Worm (Caenorhabditis elegans) whole organism, L1 larva: ENCODE data around the gene F42C5.6.
A peak's percentile ranks its signal among the peaks of the same experiment; 100 is the strongest.

Experiments
- F16B12.6 ChIP-seq: fragments of 150-350 bp; optimal IDR thresholded peaks from 2 replicates; lab custom pipeline; 2014; ENCODE audit warnings: missing biosample characterization, missing genetic modification characterization
- Y116A8C.19 ChIP-seq: sonication (generic microtip); optimal IDR thresholded peaks from 2 replicates; lab custom pipeline; 2016; ENCODE audit warnings: missing compliant biosample characterization, missing genetic modification characterization, borderline replicate concordance
- aha-1 ChIP-seq: fragments of 150-350 bp; optimal IDR thresholded peaks from 2 replicates; lab custom pipeline; 2014; ENCODE audit warnings: missing biosample characterization, missing genetic modification characterization
- alr-1 ChIP-seq: fragments of 200-800 bp; sonication (Bioruptor generic); optimal IDR thresholded peaks from 2 replicates; lab custom pipeline; 2018; ENCODE audit warnings: borderline replicate concordance, mild to moderate bottlenecking, missing genetic modification characterization, missing compliant biosample characterization
- aly-2 ChIP-seq: fragments of 150-350 bp; optimal IDR thresholded peaks from 2 replicates; lab custom pipeline; 2014; ENCODE audit warnings: missing biosample characterization, missing genetic modification characterization
- ceh-63 ChIP-seq: fragments of 200-800 bp; sonication (Bioruptor generic); optimal IDR thresholded peaks from 2 replicates; lab custom pipeline; 2018; ENCODE audit warnings: mild to moderate bottlenecking, missing genetic modification characterization, missing compliant biosample characterization
- ceh-8 ChIP-seq: fragments of 200-800 bp; sonication (Bioruptor generic); optimal IDR thresholded peaks from 2 replicates; lab custom pipeline; 2018; ENCODE audit warnings: mild to moderate bottlenecking, missing genetic modification characterization, moderate library complexity, missing compliant biosample characterization
- ceh-90 ChIP-seq: sonication (generic microtip); optimal IDR thresholded peaks from 2 replicates; lab custom pipeline; 2016; ENCODE audit warnings: missing genetic modification characterization, missing compliant biosample characterization
- dpl-1 ChIP-seq, 3 experiments: fragments of 150-350 bp in 2 of 3; sonication (generic microtip) in 1 of 3; optimal IDR thresholded peaks; 2 replicates each; lab custom pipeline; 2014 to 2017; ENCODE audit warnings: missing biosample characterization in 3 of 3, missing genetic modification characterization in 3 of 3, missing genetic modification reagents in 3 of 3
- efl-3 ChIP-seq: fragments of 200-800 bp; sonication (Bioruptor generic); optimal IDR thresholded peaks from 2 replicates; lab custom pipeline; 2018; ENCODE audit warnings: mild to moderate bottlenecking, missing genetic modification characterization, missing compliant biosample characterization
- egl-13 ChIP-seq: sonication (generic microtip); optimal IDR thresholded peaks from 2 replicates; lab custom pipeline; 2016; ENCODE audit warnings: missing genotype, missing genetic modification reagents, missing genetic modification characterization, missing compliant biosample characterization
- egl-27 ChIP-seq, 2 experiments: fragments of 150-350 bp in 1 of 2; sonication (generic microtip); optimal IDR thresholded peaks; 3 replicates each; lab custom pipeline; 2017 to 2018; ENCODE audit warnings: missing biosample characterization in 2 of 2, missing genetic modification characterization in 2 of 2, missing genetic modification reagents in 2 of 2
- elt-2 ChIP-seq: sonication (generic microtip); optimal IDR thresholded peaks from 2 replicates; lab custom pipeline; 2016; ENCODE audit warnings: missing genetic modification characterization, mild to moderate bottlenecking, inconsistent platforms, missing compliant biosample characterization, missing genetic modification reagents
- elt-3 ChIP-seq, 6 experiments: fragments of 150-350 bp in 1 of 6; sonication (generic microtip); optimal IDR thresholded peaks; 2 replicates each; lab custom pipeline; 2017 to 2018; ENCODE audit warnings: missing biosample characterization in 6 of 6, missing genetic modification characterization in 6 of 6, inconsistent platforms in 1 of 6
- fkh-10 ChIP-seq: sonication (generic microtip); optimal IDR thresholded peaks from 2 replicates; lab custom pipeline; 2017; ENCODE audit warnings: missing biosample characterization, missing genetic modification reagents, missing genetic modification characterization
- fkh-8 ChIP-seq: sonication (generic microtip); optimal IDR thresholded peaks from 2 replicates; lab custom pipeline; 2016; ENCODE audit warnings: mild to moderate bottlenecking, missing genetic modification characterization, missing compliant biosample characterization
- grh-1 ChIP-seq: fragments of 200-800 bp; sonication (Bioruptor generic); IDR thresholded peaks from 2 replicates; pipeline ENCODE4 v1.3.6; 2022; ENCODE audit warnings: missing genetic modification reagents, missing genetic modification characterization, missing compliant biosample characterization
- hlh-17 ChIP-seq: fragments of 200-800 bp; sonication (Bioruptor generic); optimal IDR thresholded peaks from 2 replicates; lab custom pipeline; 2018; ENCODE audit warnings: missing genetic modification characterization, mild to moderate bottlenecking, missing compliant biosample characterization, moderate library complexity, borderline replicate concordance
- hpl-2 ChIP-seq: fragments of 150-350 bp; optimal IDR thresholded peaks from 2 replicates; lab custom pipeline; 2014; ENCODE audit warnings: missing biosample characterization, missing genetic modification reagents, missing genetic modification characterization
- isw-1 ChIP-seq: fragments of 200-800 bp; sonication (Bioruptor generic); IDR thresholded peaks from 2 replicates; pipeline ENCODE4 v1.3.6; 2022; ENCODE audit warnings: missing genetic modification characterization, missing compliant biosample characterization
- jun-1 ChIP-seq: fragments of 150-350 bp; optimal IDR thresholded peaks from 2 replicates; lab custom pipeline; 2014; ENCODE audit warnings: missing biosample characterization, missing genetic modification reagents, missing genetic modification characterization
- lin-13 ChIP-seq: fragments of 150-350 bp; optimal IDR thresholded peaks from 2 replicates; lab custom pipeline; 2014; ENCODE audit warnings: missing biosample characterization, missing genetic modification reagents, missing genetic modification characterization
- lin-14 ChIP-seq: fragments of 200-800 bp; sonication (Bioruptor generic); optimal IDR thresholded peaks from 2 replicates; lab custom pipeline; 2018; ENCODE audit warnings: mild to moderate bottlenecking, missing genetic modification characterization, moderate library complexity, missing compliant biosample characterization
- lin-15B ChIP-seq: fragments of 150-350 bp; sonication (generic microtip); optimal IDR thresholded peaks from 3 replicates; lab custom pipeline; 2014; ENCODE audit warnings: missing biosample characterization, missing genetic modification characterization
- lin-35 ChIP-seq, 2 experiments: fragments of 150-350 bp; optimal IDR thresholded peaks; 2 replicates each; lab custom pipeline; 2014; ENCODE audit warnings: missing biosample characterization in 2 of 2, missing genetic modification characterization in 2 of 2, missing genetic modification reagents in 2 of 2
- lin-39 ChIP-seq: fragments of 150-350 bp; optimal IDR thresholded peaks from 2 replicates; lab custom pipeline; 2014; ENCODE audit warnings: missing biosample characterization, missing genetic modification reagents, missing genetic modification characterization
- lir-3 ChIP-seq: sonication (generic microtip); optimal IDR thresholded peaks from 2 replicates; lab custom pipeline; 2016; ENCODE audit warnings: mild to moderate bottlenecking, missing genetic modification characterization, moderate library complexity, missing compliant biosample characterization; ENCODE audit not compliant: poor library complexity
- lsy-2 ChIP-seq, 2 experiments: fragments of 150-350 bp; optimal IDR thresholded peaks; 2 replicates each; lab custom pipeline; 2014; ENCODE audit warnings: missing biosample characterization in 2 of 2, missing genetic modification characterization in 2 of 2
- mdl-1 ChIP-seq, 2 experiments: fragments of 150-350 bp; optimal IDR thresholded peaks; 2 replicates each; lab custom pipeline; 2014 to 2017; ENCODE audit warnings: missing biosample characterization in 2 of 2, missing genetic modification characterization in 2 of 2, inconsistent platforms in 1 of 2
- mef-2 ChIP-seq: fragments of 150-350 bp; optimal IDR thresholded peaks from 2 replicates; lab custom pipeline; 2014; ENCODE audit warnings: missing biosample characterization, missing genetic modification characterization
- mep-1 ChIP-seq: fragments of 150-350 bp; optimal IDR thresholded peaks from 2 replicates; lab custom pipeline; 2014; ENCODE audit warnings: missing biosample characterization, missing genetic modification characterization
- nhr-11 ChIP-seq: fragments of 150-350 bp; optimal IDR thresholded peaks from 2 replicates; lab custom pipeline; 2014; ENCODE audit warnings: missing biosample characterization, missing genetic modification characterization
- nhr-12 ChIP-seq: sonication (generic microtip); optimal IDR thresholded peaks from 2 replicates; lab custom pipeline; 2017; ENCODE audit warnings: missing biosample characterization, missing genetic modification characterization
- nhr-237 ChIP-seq: fragments of 150-350 bp; optimal IDR thresholded peaks from 2 replicates; lab custom pipeline; 2014; ENCODE audit warnings: missing biosample characterization, missing genetic modification characterization
- nhr-47 ChIP-seq: sonication (generic microtip); optimal IDR thresholded peaks from 2 replicates; lab custom pipeline; 2016; ENCODE audit warnings: mild to moderate bottlenecking, missing genetic modification characterization, moderate library complexity, missing compliant biosample characterization
- nhr-71 ChIP-seq: sonication (generic microtip); optimal IDR thresholded peaks from 2 replicates; lab custom pipeline; 2016; ENCODE audit warnings: mild to moderate bottlenecking, missing genetic modification characterization, moderate library complexity, missing compliant biosample characterization
- nhr-77 ChIP-seq: fragments of 150-350 bp; optimal IDR thresholded peaks from 2 replicates; lab custom pipeline; 2014; ENCODE audit warnings: missing biosample characterization, missing genetic modification characterization
- nhr-84 ChIP-seq: sonication (generic microtip); optimal IDR thresholded peaks from 2 replicates; lab custom pipeline; 2017; ENCODE audit warnings: missing biosample characterization, missing genetic modification characterization
- pqm-1 ChIP-seq: sonication (generic microtip); optimal IDR thresholded peaks from 3 replicates; lab custom pipeline; 2017; ENCODE audit warnings: missing biosample characterization, missing genetic modification characterization
- skn-1 ChIP-seq: fragments of 150-350 bp; optimal IDR thresholded peaks from 2 replicates; lab custom pipeline; 2014; ENCODE audit warnings: missing biosample characterization, missing genetic modification characterization
- snpc-4 ChIP-seq: fragments of 150-350 bp; optimal IDR thresholded peaks from 2 replicates; lab custom pipeline; 2014; ENCODE audit warnings: missing biosample characterization, missing genetic modification characterization
- snu-23 ChIP-seq: sonication (generic microtip); optimal IDR thresholded peaks from 2 replicates; lab custom pipeline; 2016; ENCODE audit warnings: missing genetic modification characterization, missing compliant biosample characterization
- sptf-1 ChIP-seq: fragments of 150-350 bp; optimal IDR thresholded peaks from 2 replicates; lab custom pipeline; 2014; ENCODE audit warnings: missing biosample characterization, missing genetic modification characterization
- swsn-7 ChIP-seq: sonication (generic microtip); optimal IDR thresholded peaks from 2 replicates; lab custom pipeline; 2016; ENCODE audit warnings: missing genetic modification characterization, missing compliant biosample characterization
- tbx-2 ChIP-seq: sonication (generic microtip); optimal IDR thresholded peaks from 2 replicates; lab custom pipeline; 2016; ENCODE audit warnings: missing genetic modification characterization, missing compliant biosample characterization
- unc-30 ChIP-seq: sonication (generic microtip); optimal IDR thresholded peaks from 2 replicates; lab custom pipeline; 2017; ENCODE audit warnings: missing biosample characterization, missing genetic modification characterization
- unc-86 ChIP-seq: sonication (generic microtip); optimal IDR thresholded peaks from 2 replicates; lab custom pipeline; 2016; ENCODE audit warnings: missing genetic modification characterization, missing compliant biosample characterization
- unc-98 ChIP-seq: fragments of 200-800 bp; sonication (Bioruptor generic); IDR thresholded peaks from 2 replicates; pipeline ENCODE4 v1.3.6; 2022; ENCODE audit warnings: missing genetic modification characterization, missing compliant biosample characterization
- zag-1 ChIP-seq: fragments of 150-350 bp; optimal IDR thresholded peaks from 2 replicates; lab custom pipeline; 2014; ENCODE audit warnings: missing biosample characterization, missing genetic modification characterization
- zip-4 ChIP-seq: fragments of 200-800 bp; sonication (Bioruptor generic); optimal IDR thresholded peaks from 2 replicates; lab custom pipeline; 2018; ENCODE audit warnings: mild to moderate bottlenecking, missing genetic modification characterization, moderate library complexity, missing compliant biosample characterization
- ztf-11 ChIP-seq, 2 experiments: sonication (generic microtip); optimal IDR thresholded peaks; 2 replicates each; lab custom pipeline; 2016 to 2017; ENCODE audit warnings: missing genetic modification characterization in 2 of 2, missing biosample characterization in 1 of 2, missing compliant biosample characterization in 1 of 2
- ztf-4 ChIP-seq: fragments of 150-350 bp; optimal IDR thresholded peaks from 2 replicates; lab custom pipeline; 2014; ENCODE audit warnings: missing biosample characterization, missing genetic modification characterization

Gene F42C5.6

DNA sequence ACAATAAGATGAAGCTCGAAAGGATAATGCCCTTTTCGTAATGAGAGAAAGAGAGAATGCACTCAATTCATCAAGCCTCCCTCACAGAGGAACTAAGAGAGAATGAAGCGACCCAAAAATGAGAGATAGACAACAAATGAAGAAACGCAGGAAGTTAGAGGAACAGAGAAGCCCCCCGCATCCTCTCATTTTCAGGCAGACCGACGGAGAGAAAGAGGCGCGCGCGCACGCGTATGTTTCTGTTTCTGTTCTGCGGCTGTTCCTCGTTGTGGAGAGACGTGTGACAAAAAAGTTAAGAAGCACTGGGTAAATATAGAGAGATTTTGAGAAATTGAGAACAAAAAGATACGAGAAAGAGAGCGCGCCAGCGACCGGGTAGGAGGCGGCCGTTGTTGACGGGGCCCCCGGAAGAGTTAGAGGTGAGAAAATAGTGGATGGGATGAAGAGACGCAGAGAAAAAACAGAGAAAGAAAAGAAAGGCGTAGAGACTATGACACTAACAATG is 11.1 kb upstream of the F42C5.6 start (continued):
- TF ChIP-seq aly-2 (tag; lab: Kevin White, UChicago), result no peak
- no peak for TF ChIP-seq unc-30 (tag; lab: Kevin White, UChicago)
- TF ChIP-seq ceh-90 (tag; lab: Kevin White, UChicago), result no peak
- no peak for TF ChIP-seq Y116A8C.19 (tag; lab: Kevin White, UChicago)
- TF ChIP-seq lsy-2 (tag; optimal IDR thresholded peaks at IDR 0.05; lab: Kevin White, UChicago), result peak; percentile 75 to 78
- peak; percentile 33 for TF ChIP-seq elt-2 (tag; lab: Kevin White, UChicago)
- peak; percentile 49 for TF ChIP-seq fkh-10 (GFP tag; lab: Kevin White, UChicago)
- peak; percentile 82 for TF ChIP-seq mep-1 (tag; lab: Kevin White, UChicago)
- TF ChIP-seq nhr-77 (tag; lab: Kevin White, UChicago), result peak; percentile 72
- peak; percentile 81 for TF ChIP-seq snpc-4 (tag; lab: Kevin White, UChicago)
- peak; percentile 77 to 79 for TF ChIP-seq egl-27 (tag; optimal IDR thresholded peaks at IDR 0.05; lab: Kevin White, UChicago)
- peak; percentile 85 for TF ChIP-seq unc-86
- TF ChIP-seq snu-23 (GFP tag; lab: Kevin White, UChicago), result peak; percentile 92
- TF ChIP-seq ceh-63 (GFP tag; lab: Kevin White, UChicago), result no peak
- no peak for TF ChIP-seq nhr-84
- no peak for TF ChIP-seq zip-4
- peak; percentile 85 for TF ChIP-seq nhr-47
- TF ChIP-seq tbx-2 (tag; lab: Kevin White, UChicago), result peak; percentile 89
- peak; percentile 80 for TF ChIP-seq jun-1 (tag; lab: Kevin White, UChicago)
- TF ChIP-seq ztf-4, result peak; percentile 73
- TF ChIP-seq nhr-12 (tag; lab: Kevin White, UChicago), result no peak
- TF ChIP-seq efl-3, result no peak
- TF ChIP-seq mdl-1 (tag; optimal IDR thresholded peaks at IDR 0.05; lab: Kevin White, UChicago), result peak in 1 of 2 experiments; percentile 91
- TF ChIP-seq nhr-237 (tag; lab: Kevin White, UChicago), result no peak
- peak; percentile 32 for TF ChIP-seq aha-1 (tag; lab: Kevin White, UChicago)
- no peak for TF ChIP-seq sptf-1 (tag; lab: Kevin White, UChicago)
- TF ChIP-seq lin-35 (GFP tag; optimal IDR thresholded peaks at IDR 0.05; lab: Kevin White, UChicago), result peak; percentile 48 to 59
- TF ChIP-seq swsn-7 (tag; lab: Kevin White, UChicago), result peak; percentile 87
- TF ChIP-seq lin-14 (GFP tag; lab: Kevin White, UChicago), result peak; percentile 100
- peak; percentile 29 for TF ChIP-seq lin-13 (GFP tag; lab: Kevin White, UChicago)
- TF ChIP-seq egl-13 (tag; lab: Kevin White, UChicago), result peak; percentile 59
- TF ChIP-seq alr-1 (tag; lab: Kevin White, UChicago), result no peak
- TF ChIP-seq ztf-11 (tag; optimal IDR thresholded peaks at IDR 0.05; lab: Kevin White, UChicago), result peak in 1 of 2 experiments; percentile 53
- no peak for TF ChIP-seq hlh-17 (GFP tag; lab: Kevin White, UChicago)
- peak; percentile 69 for TF ChIP-seq skn-1 (tag; lab: Kevin White, UChicago)
- TF ChIP-seq hpl-2, result no peak
- TF ChIP-seq fkh-8 (tag; lab: Kevin White, UChicago), result peak; percentile 88
- peak; percentile 26 for TF ChIP-seq lir-3
- peak; percentile 66 for TF ChIP-seq isw-1
- no peak for TF ChIP-seq unc-98 (GFP tag; lab: Robert Waterston, UW)
- peak in 2 of 3 experiments; percentile 50 to 60 for TF ChIP-seq dpl-1 (GFP tag; optimal IDR thresholded peaks at IDR 0.05; lab: Kevin White, UChicago)
- peak; percentile 47 for TF ChIP-seq lin-39 (tag; lab: Kevin White, UChicago)
- TF ChIP-seq pqm-1 (tag; lab: Kevin White, UChicago), result no peak
- no peak for TF ChIP-seq lin-15B (tag; lab: Kevin White, UChicago)
- TF ChIP-seq mef-2 (tag; lab: Kevin White, UChicago), result peak; percentile 16
- TF ChIP-seq nhr-71 (tag; lab: Kevin White, UChicago), result peak; percentile 95
- TF ChIP-seq nhr-11 (tag; lab: Kevin White, UChicago), result peak; percentile 71
- peak; percentile 53; the same call in 1 of the 2 replicates for TF ChIP-seq grh-1 (GFP tag; lab: Robert Waterston, UW)
- no peak for TF ChIP-seq zag-1 (tag; lab: Kevin White, UChicago)
- no peak for TF ChIP-seq F16B12.6
- TF ChIP-seq ceh-8 (GFP tag; lab: Kevin White, UChicago), result peak; percentile 50
- TF ChIP-seq elt-3 (tag; optimal IDR thresholded peaks at IDR 0.05; lab: Kevin White, UChicago), result peak in 2 of 6 experiments; percentile 30 to 61
